Worm (Caenorhabditis elegans): Measurements from ENCODE around the gene F58F12.1.

DNA sequence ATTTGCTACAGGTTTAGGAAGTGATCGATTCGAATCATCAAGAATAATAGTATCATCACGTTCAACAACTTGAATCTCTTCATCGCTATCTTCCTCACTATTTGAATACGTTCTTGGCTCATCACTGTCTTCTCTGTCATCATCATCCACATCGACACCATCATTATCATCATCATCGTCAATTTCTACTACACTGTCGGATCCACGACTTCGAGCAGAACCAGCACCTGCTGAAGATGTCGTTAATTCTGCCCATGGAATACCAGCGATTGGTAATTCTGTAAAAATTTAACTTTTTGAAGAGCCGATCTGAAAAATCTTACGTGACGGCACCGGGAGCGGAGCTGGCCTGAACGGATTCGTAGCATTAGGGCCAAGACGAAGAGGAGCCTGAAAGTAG is 33.5 kb upstream of the F58F12.1 start:
- TF ChIP-seq Y116A8C.19 (tag; optimal IDR thresholded peaks at IDR 0.05; ENCODE audit: borderline replicate concordance) = no peak
- no peak for TF ChIP-seq ceh-82 (tag; optimal IDR thresholded peaks at IDR 0.05)

Measured in whole organism, L1 larva.